Fruit fly (Drosophila melanogaster) whole organism, pupa: ENCODE data around the gene dunk.

Experiments
- CG32121 ChIP-seq: fragments of 200-800 bp; sonication (Bioruptor generic); IDR thresholded peaks from 2 replicates; pipeline ENCODE4 v1.3.6; 2022; ENCODE audit warnings: missing biosample characterization, missing genetic modification characterization
- CG34367 ChIP-seq: fragments of 200-800 bp; sonication (Bioruptor generic); optimal IDR thresholded peaks from 2 replicates; lab custom pipeline; 2018; ENCODE audit warnings: missing biosample characterization, mild to moderate bottlenecking, missing genetic modification characterization
- CG8159 ChIP-seq: fragments of 200-800 bp; sonication (Bioruptor generic); optimal IDR thresholded peaks from 3 replicates; lab custom pipeline; 2018; ENCODE audit warnings: missing biosample characterization, mild to moderate bottlenecking, missing genetic modification characterization, moderate library complexity
- CG8301 ChIP-seq: fragments of 200-800 bp; sonication (Bioruptor generic); optimal IDR thresholded peaks from 2 replicates; lab custom pipeline; 2018; ENCODE audit warnings: missing biosample characterization, mild to moderate bottlenecking, missing genetic modification characterization
- CG9948 ChIP-seq: fragments of 200-800 bp; sonication (Bioruptor generic); optimal IDR thresholded peaks from 2 replicates; lab custom pipeline; 2018; ENCODE audit warnings: missing biosample characterization, mild to moderate bottlenecking, missing genetic modification characterization, moderate library complexity
- Ets98B ChIP-seq: fragments of 200-800 bp; sonication (Bioruptor generic); IDR thresholded peaks from 2 replicates; pipeline ENCODE4 v1.3.6; 2022; ENCODE audit warnings: missing biosample characterization, missing genetic modification characterization
- Pif1A ChIP-seq: fragments of 200-800 bp; sonication (Bioruptor generic); optimal IDR thresholded peaks from 3 replicates; lab custom pipeline; 2016; ENCODE audit warnings: missing biosample characterization, missing genetic modification characterization
- Pif1B ChIP-seq: fragments of 200-800 bp; sonication (Bioruptor generic); optimal IDR thresholded peaks from 3 replicates; lab custom pipeline; 2016; ENCODE audit warnings: missing biosample characterization, missing genetic modification characterization
- Snoo ChIP-seq: fragments of 200-800 bp; sonication (Bioruptor generic); optimal IDR thresholded peaks from 3 replicates; lab custom pipeline; 2017; ENCODE audit warnings: missing biosample characterization, mild to moderate bottlenecking, missing genetic modification characterization, inconsistent platforms
- gl ChIP-seq: fragments of 200-800 bp; sonication (Bioruptor generic); optimal IDR thresholded peaks from 2 replicates; lab custom pipeline; 2018; ENCODE audit warnings: missing biosample characterization, mild to moderate bottlenecking, missing genetic modification characterization

DNA sequence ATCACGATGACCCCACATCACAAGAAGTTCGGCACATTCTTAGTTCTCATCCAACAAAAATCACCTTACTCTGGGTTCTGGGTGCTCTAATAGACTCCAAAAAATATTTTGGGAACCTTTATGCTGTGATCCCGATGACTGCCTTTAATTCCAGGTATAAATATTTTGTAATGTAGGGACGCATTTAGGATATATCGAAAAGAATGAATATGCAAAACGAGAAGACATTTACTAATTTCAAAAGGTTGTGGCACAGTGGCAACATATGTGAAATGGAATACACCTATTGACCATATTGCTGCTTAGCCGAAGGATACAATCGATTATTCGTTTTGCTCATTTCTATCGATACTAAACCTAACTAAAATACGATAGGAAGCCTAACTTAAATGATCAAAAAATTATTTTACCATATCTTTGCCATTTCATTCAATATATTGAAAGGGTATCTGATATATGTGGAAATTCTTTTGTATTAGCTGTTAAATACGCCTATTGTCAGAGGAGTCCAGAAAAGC lies 30.5 kb upstream of the dunk start, which contains the start of gene CG3651:
- no peak for TF ChIP-seq CG8159 (tag; lab: Kevin White, UChicago)
- no peak for TF ChIP-seq CG34367
- TF ChIP-seq gl (tag; lab: Kevin White, UChicago), result no peak
- TF ChIP-seq Ets98B (GFP tag; lab: Robert Waterston, UW), result no peak
- no peak for TF ChIP-seq CG8301 (tag; lab: Kevin White, UChicago)
- TF ChIP-seq CG32121 (GFP tag; lab: Robert Waterston, UW), result no peak
- TF ChIP-seq Pif1B (GFP tag; lab: Kevin White, UChicago), result no peak
- no peak for TF ChIP-seq CG9948
- TF ChIP-seq Pif1A, result peak; percentile 14
- TF ChIP-seq Snoo (tag; lab: Kevin White, UChicago), result no peak
